Worm (Caenorhabditis elegans): ENCODE results near the gene T14G12.12.
A peak's percentile ranks its signal among the peaks of the same experiment; 100 is the strongest.

Gene T14G12.12

DNA sequence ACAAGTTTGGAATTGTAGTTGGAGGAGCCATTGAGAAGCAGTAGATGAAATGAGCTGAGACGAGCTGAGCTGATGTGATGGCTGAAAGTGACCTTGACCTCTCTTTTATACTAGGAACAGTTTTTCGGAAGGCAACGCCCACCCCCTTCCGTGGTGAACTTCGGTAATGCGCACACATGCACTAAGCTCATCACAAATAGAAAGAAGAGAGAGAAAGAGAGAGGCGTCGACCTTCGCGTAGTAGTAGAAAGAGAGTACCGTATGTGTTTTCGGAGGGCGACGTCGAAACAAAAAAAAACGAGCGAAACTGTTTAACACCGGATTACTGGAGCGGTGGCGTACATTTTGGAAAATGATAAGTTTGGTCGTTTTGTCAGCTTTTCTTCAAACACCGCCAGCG lies 22.7 kb upstream of the T14G12.12 start, which contains the start of gene marg-1:
TSS of gene marg-1 (minus strand) at position 101 of the 400 bp plus-strand sequence.
- TF ChIP-seq nhr-2 (tag; optimal IDR thresholded peaks at IDR 0.05) (no peak), ceh-83 (GFP tag; optimal IDR thresholded peaks at IDR 0.05) (no peak), hlh-1 (tag; optimal IDR thresholded peaks at IDR 0.05) (no peak), ztf-11 (tag; optimal IDR thresholded peaks at IDR 0.05) (no peak), sptf-1 (tag; optimal IDR thresholded peaks at IDR 0.05) (no peak), flh-1 (GFP tag; optimal IDR thresholded peaks at IDR 0.05) (no peak), pha-4 (tag; optimal IDR thresholded peaks at IDR 0.05) (no peak), lin-32 (GFP tag; optimal IDR thresholded peaks at IDR 0.05) (no peak), mab-5 (tag; optimal IDR thresholded peaks at IDR 0.05) (no peak), nhr-76 (tag; optimal IDR thresholded peaks at IDR 0.05) (no peak), nhr-237 (tag; optimal IDR thresholded peaks at IDR 0.05) (no peak), cnd-1 (tag; optimal IDR thresholded peaks at IDR 0.05) (no peak), elt-1 (tag; optimal IDR thresholded peaks at IDR 0.05; ENCODE audit: borderline replicate concordance, insufficient read depth) (no peak), mls-2 (tag; optimal IDR thresholded peaks at IDR 0.05) (no peak), unc-39 (tag; optimal IDR thresholded peaks at IDR 0.05) (no peak), tbx-8 (GFP tag; optimal IDR thresholded peaks at IDR 0.05) (no peak), lin-13 (tag; optimal IDR thresholded peaks at IDR 0.05) (no peak), bed-3 (GFP tag; optimal IDR thresholded peaks at IDR 0.05) (no peak)

- TF ChIP-seq blmp-1 (tag; optimal IDR thresholded peaks at IDR 0.05) (peak; percentile 28), ceh-43 (GFP tag; optimal IDR thresholded peaks at IDR 0.05) (no peak)
Measured at ce11 chrX:3773233-3773632, 14.9 kb upstream of the T14G12.12 start.

- peak; percentile 52 for TF ChIP-seq mep-1 (tag; optimal IDR thresholded peaks at IDR 0.05)
- TF ChIP-seq ces-1 (GFP tag; optimal IDR thresholded peaks at IDR 0.05) = peak; percentile 91
- TF ChIP-seq sptf-1 (tag; optimal IDR thresholded peaks at IDR 0.05) = peak; percentile 20
- TF ChIP-seq cnd-1 (tag; optimal IDR thresholded peaks at IDR 0.05) = no peak
Measured at ce11 chrX:3772405-3772804, 14.1 kb upstream of the T14G12.12 start, which contains the start of gene F47B7.2. Gene F47B7.2 (plus strand): TSS chrX:3772762.

- TF ChIP-seq sptf-1 (tag; optimal IDR thresholded peaks at IDR 0.05) (no peak), ceh-43 (GFP tag; optimal IDR thresholded peaks at IDR 0.05) (no peak), lsy-2 (tag; optimal IDR thresholded peaks at IDR 0.05) (no peak), tbx-8 (GFP tag; optimal IDR thresholded peaks at IDR 0.05) (no peak), mls-2 (tag; optimal IDR thresholded peaks at IDR 0.05) (no peak), nhr-76 (tag; optimal IDR thresholded peaks at IDR 0.05) (no peak), zip-8 (tag; optimal IDR thresholded peaks at IDR 0.05) (no peak), ztf-11 (tag; optimal IDR thresholded peaks at IDR 0.05) (no peak), drap-1 (GFP tag; optimal IDR thresholded peaks at IDR 0.05) (no peak)
Measured at ce11 chrX:3768717-3769116, 10.4 kb upstream of the T14G12.12 start, which contains the start of gene F47B7.5. Gene F47B7.5 (minus strand): TSS chrX:3768817.

DNA sequence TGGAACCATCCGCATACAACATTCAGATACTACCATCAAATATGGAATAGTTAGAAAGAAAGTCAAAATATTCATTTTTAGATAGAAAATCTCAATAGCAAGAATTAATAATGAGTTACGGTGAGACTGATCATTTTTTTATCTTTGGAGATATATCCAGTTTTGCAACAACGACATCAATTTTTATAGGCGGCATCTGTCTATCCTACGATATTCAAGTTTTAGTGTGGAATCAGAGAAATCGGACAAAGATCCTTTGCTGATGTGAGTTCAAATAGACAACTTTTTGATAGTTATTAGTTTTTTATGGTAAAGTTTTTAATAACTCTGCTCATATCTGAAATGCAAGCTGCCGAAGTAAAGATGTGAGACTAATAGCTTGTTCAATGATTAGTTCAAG lies 8.3 kb upstream of the T14G12.12 start, which contains the start of gene F47B7.4:
TSS of gene F47B7.4 (minus strand) at position 101 of the 400 bp plus-strand sequence.
- TF ChIP-seq nhr-76 (tag; optimal IDR thresholded peaks at IDR 0.05) = no peak
- no peak for TF ChIP-seq unc-120 (tag; optimal IDR thresholded peaks at IDR 0.05; ENCODE audit: poor library complexity, severe bottlenecking)
- no peak for TF ChIP-seq hlh-1 (tag; optimal IDR thresholded peaks at IDR 0.05)
- TF ChIP-seq sem-2 (GFP tag; optimal IDR thresholded peaks at IDR 0.05) = no peak
- no peak for TF ChIP-seq unc-62 (GFP tag; optimal IDR thresholded peaks at IDR 0.05)
- TF ChIP-seq mab-5 (tag; optimal IDR thresholded peaks at IDR 0.05) = no peak
- no peak for TF ChIP-seq mls-2 (tag; optimal IDR thresholded peaks at IDR 0.05)
- TF ChIP-seq ceh-83 (GFP tag; optimal IDR thresholded peaks at IDR 0.05) = no peak
- no peak for TF ChIP-seq nhr-237 (tag; optimal IDR thresholded peaks at IDR 0.05)
- no peak for TF ChIP-seq elt-1 (tag; optimal IDR thresholded peaks at IDR 0.05; ENCODE audit: borderline replicate concordance, insufficient read depth)
- no peak for TF ChIP-seq ztf-11 (tag; optimal IDR thresholded peaks at IDR 0.05)
- TF ChIP-seq ces-1 (GFP tag; optimal IDR thresholded peaks at IDR 0.05) = no peak
- TF ChIP-seq ham-2 (GFP tag; optimal IDR thresholded peaks at IDR 0.05) = no peak
- TF ChIP-seq M03D4.4 (tag; optimal IDR thresholded peaks at IDR 0.05) = no peak
- TF ChIP-seq lin-32 (GFP tag; optimal IDR thresholded peaks at IDR 0.05) = no peak
